Fruit fly (Drosophila melanogaster) whole organism, embryonic: ENCODE results near the gene CG18135.

Experiments used
- CG10565 ChIP-seq: fragments of 200-800 bp; sonication (Bioruptor generic); optimal IDR thresholded peaks from 3 replicates; lab custom pipeline; 2016; ENCODE audit warnings: missing biosample characterization, mild to moderate bottlenecking, missing genetic modification characterization
- CG10654 ChIP-seq: fragments of 200-800 bp; sonication (Bioruptor generic); optimal IDR thresholded peaks from 2 replicates; lab custom pipeline; 2016; ENCODE audit warnings: missing biosample characterization, missing genetic modification characterization
- CG12299 ChIP-seq: fragments of 200-800 bp; sonication (Bioruptor generic); optimal IDR thresholded peaks from 2 replicates; lab custom pipeline; 2018; ENCODE audit warnings: missing biosample characterization, mild to moderate bottlenecking, missing genetic modification characterization
- CG1233 ChIP-seq: fragments of 200-800 bp; sonication (Bioruptor generic); optimal IDR thresholded peaks from 4 replicates; lab custom pipeline; 2018; ENCODE audit warnings: missing biosample characterization, mild to moderate bottlenecking, missing genetic modification characterization
- CG12391 ChIP-seq: fragments of 200-800 bp; sonication (Bioruptor generic); optimal IDR thresholded peaks from 3 replicates; lab custom pipeline; 2018; ENCODE audit warnings: missing biosample characterization, mild to moderate bottlenecking, missing genetic modification characterization, moderate library complexity
- CG13424 ChIP-seq: fragments of 200-800 bp; sonication (Bioruptor generic); optimal IDR thresholded peaks from 2 replicates; lab custom pipeline; 2019; ENCODE audit warnings: missing biosample characterization, mild to moderate bottlenecking, missing genetic modification characterization, moderate library complexity
- CG13624 ChIP-seq: fragments of 200-800 bp; sonication (Bioruptor generic); optimal IDR thresholded peaks from 2 replicates; lab custom pipeline; 2016; ENCODE audit warnings: missing biosample characterization, missing genetic modification characterization
- CG14710 ChIP-seq: fragments of 200-800 bp; sonication (Bioruptor generic); optimal IDR thresholded peaks from 3 replicates; lab custom pipeline; 2019; ENCODE audit warnings: missing biosample characterization, mild to moderate bottlenecking, missing genetic modification characterization, moderate library complexity
- CG15479 ChIP-seq: fragments of 200-800 bp; sonication (Bioruptor generic); optimal IDR thresholded peaks from 3 replicates; lab custom pipeline; 2019; ENCODE audit warnings: missing biosample characterization, mild to moderate bottlenecking, missing genetic modification characterization, moderate library complexity
- CG17385 ChIP-seq: fragments of 200-800 bp; sonication (Bioruptor generic); optimal IDR thresholded peaks from 3 replicates; lab custom pipeline; 2018; ENCODE audit warnings: missing biosample characterization, mild to moderate bottlenecking, missing genetic modification characterization
- CG17829 ChIP-seq: fragments of 200-800 bp; optimal IDR thresholded peaks from 2 replicates; lab custom pipeline; 2019; ENCODE audit warnings: missing biosample characterization, mild to moderate bottlenecking, missing genetic modification characterization, moderate library complexity
- CG18011 ChIP-seq: fragments of 200-800 bp; sonication (Bioruptor generic); optimal IDR thresholded peaks from 2 replicates; lab custom pipeline; 2017; ENCODE audit warnings: missing biosample characterization, missing genetic modification characterization, mild to moderate bottlenecking, moderate library complexity, missing genotype
- CG2116 ChIP-seq: fragments of 200-800 bp; sonication (Bioruptor generic); optimal IDR thresholded peaks from 3 replicates; lab custom pipeline; 2018; ENCODE audit warnings: missing biosample characterization, mild to moderate bottlenecking, missing genetic modification characterization
- CG2889 ChIP-seq: fragments of 200-800 bp; sonication (Bioruptor generic); IDR thresholded peaks from 3 replicates; pipeline ENCODE4 v1.3.6; 2022; ENCODE audit warnings: missing biosample characterization, missing genetic modification characterization
- CG30431 ChIP-seq: fragments of 200-800 bp; sonication (Bioruptor generic); optimal IDR thresholded peaks from 2 replicates; lab custom pipeline; 2017; ENCODE audit warnings: missing biosample characterization, missing genetic modification characterization
- CG3281 ChIP-seq: fragments of 200-800 bp; sonication (Bioruptor generic); optimal IDR thresholded peaks from 3 replicates; lab custom pipeline; 2017; ENCODE audit warnings: missing biosample characterization, mild to moderate bottlenecking, missing genetic modification characterization
- CG6175 ChIP-seq: fragments of 200-800 bp; sonication (Bioruptor generic); IDR thresholded peaks from 3 replicates; pipeline ENCODE4 v1.3.6; 2022; ENCODE audit warnings: missing biosample characterization, missing genetic modification characterization
- CG7745 ChIP-seq: fragments of 200-800 bp; sonication (Bioruptor generic); optimal IDR thresholded peaks from 2 replicates; lab custom pipeline; 2018; ENCODE audit warnings: missing biosample characterization, mild to moderate bottlenecking, missing genetic modification characterization, moderate library complexity
- CG8765 ChIP-seq: fragments of 200-800 bp; sonication (Bioruptor generic); IDR thresholded peaks from 2 replicates; pipeline ENCODE4 v1.3.6; 2022; ENCODE audit warnings: missing biosample characterization, missing genetic modification characterization
- CG8924 ChIP-seq: fragments of 200-800 bp; optimal IDR thresholded peaks from 3 replicates; lab custom pipeline; 2019; ENCODE audit warnings: missing biosample characterization, mild to moderate bottlenecking, missing genetic modification characterization, moderate library complexity
- CG8944 ChIP-seq: fragments of 200-800 bp; sonication (Bioruptor generic); optimal IDR thresholded peaks from 3 replicates; lab custom pipeline; 2016; ENCODE audit warnings: missing biosample characterization, missing genetic modification characterization
- D19A ChIP-seq: fragments of 200-800 bp; optimal IDR thresholded peaks from 3 replicates; lab custom pipeline; 2019; ENCODE audit warnings: missing biosample characterization, mild to moderate bottlenecking, missing genetic modification characterization, moderate library complexity
- Dref ChIP-seq: fragments of 200-800 bp; sonication (Bioruptor generic); IDR thresholded peaks from 2 replicates; pipeline ENCODE4 v1.3.6; 2022; ENCODE audit warnings: missing biosample characterization, missing genetic modification characterization
- HmgZ ChIP-seq: fragments of 200-800 bp; sonication (Bioruptor generic); optimal IDR thresholded peaks from 2 replicates; lab custom pipeline; 2018; ENCODE audit warnings: missing biosample characterization, mild to moderate bottlenecking, missing genetic modification characterization
- Lim3 ChIP-seq: fragments of 200-800 bp; sonication (Bioruptor generic); IDR thresholded peaks from 2 replicates; pipeline ENCODE4 v1.3.6; 2022; ENCODE audit warnings: missing biosample characterization, missing genetic modification characterization
- NK7.1 ChIP-seq: fragments of 200-800 bp; sonication (Bioruptor generic); optimal IDR thresholded peaks from 3 replicates; lab custom pipeline; 2016; ENCODE audit warnings: missing biosample characterization, missing genetic modification characterization
- Sry-δ ChIP-seq: fragments of 200-800 bp; sonication (Bioruptor generic); optimal IDR thresholded peaks from 2 replicates; lab custom pipeline; 2016; ENCODE audit warnings: missing biosample characterization, missing genetic modification characterization
- Ssrp ChIP-seq: fragments of 200-800 bp; sonication (Bioruptor generic); optimal IDR thresholded peaks from 2 replicates; lab custom pipeline; 2018; ENCODE audit warnings: missing biosample characterization, mild to moderate bottlenecking, missing genetic modification characterization, moderate library complexity
- aop ChIP-seq: fragments of 200-800 bp; sonication (Bioruptor generic); IDR thresholded peaks from 2 replicates; pipeline ENCODE4 v1.3.6; 2022; ENCODE audit warnings: missing biosample characterization, missing genetic modification characterization
- dati ChIP-seq: fragments of 200-800 bp; sonication (Bioruptor generic); IDR thresholded peaks from 2 replicates; pipeline ENCODE4 v1.3.6; 2022; ENCODE audit warnings: missing biosample characterization, missing genetic modification characterization
- dimm ChIP-seq: fragments of 200-800 bp; sonication (Bioruptor generic); IDR thresholded peaks from 2 replicates; pipeline ENCODE4 v1.3.6; 2022; ENCODE audit warnings: missing biosample characterization, missing genetic modification characterization
- dmrt99B ChIP-seq: fragments of 200-800 bp; sonication (Bioruptor generic); optimal IDR thresholded peaks from 2 replicates; lab custom pipeline; 2018; ENCODE audit warnings: missing biosample characterization, mild to moderate bottlenecking, missing genetic modification characterization, moderate library complexity
- emc ChIP-seq: fragments of 200-800 bp; sonication (Bioruptor generic); optimal IDR thresholded peaks from 2 replicates; lab custom pipeline; 2016; ENCODE audit warnings: missing biosample characterization, missing genetic modification characterization
- esg ChIP-seq: fragments of 200-800 bp; sonication (Bioruptor generic); conservative IDR thresholded peaks from 2 replicates; pipeline ENCODE4 v1.3.6; 2022; ENCODE audit warnings: missing biosample characterization, missing genetic modification characterization
- eyg ChIP-seq: fragments of 200-800 bp; sonication (Bioruptor generic); optimal IDR thresholded peaks from 3 replicates; lab custom pipeline; 2016; ENCODE audit warnings: missing biosample characterization, missing genetic modification characterization
- fu2 ChIP-seq: fragments of 200-800 bp; sonication (Bioruptor generic); optimal IDR thresholded peaks from 2 replicates; lab custom pipeline; 2016; ENCODE audit warnings: missing biosample characterization, missing genetic modification characterization
- gcm ChIP-seq: fragments of 200-800 bp; sonication (Bioruptor generic); optimal IDR thresholded peaks from 2 replicates; lab custom pipeline; 2019; ENCODE audit warnings: missing biosample characterization, mild to moderate bottlenecking, missing genetic modification characterization, moderate library complexity
- hb ChIP-seq: fragments of 200-800 bp; sonication (Bioruptor generic); IDR thresholded peaks from 3 replicates; pipeline ENCODE4 v1.3.6; 2022; ENCODE audit warnings: missing biosample characterization, missing genetic modification characterization; ENCODE audit not compliant: partially characterized antibody
- her ChIP-seq: fragments of 200-800 bp; sonication (Bioruptor generic); optimal IDR thresholded peaks from 2 replicates; lab custom pipeline; 2016; ENCODE audit warnings: missing biosample characterization, missing genetic modification characterization
- odd ChIP-seq: fragments of 200-800 bp; sonication (Bioruptor generic); optimal IDR thresholded peaks from 2 replicates; lab custom pipeline; 2017; ENCODE audit warnings: missing biosample characterization, mild to moderate bottlenecking, missing genetic modification characterization
- pb ChIP-seq: fragments of 200-800 bp; sonication (Bioruptor generic); optimal IDR thresholded peaks from 3 replicates; lab custom pipeline; 2016; ENCODE audit warnings: missing biosample characterization, missing genetic modification characterization
- prd ChIP-seq, 3 experiments: fragments of >200 bp in 2 of 3; fragments of 200-800 bp in 1 of 3; sonication (Bioruptor generic) in 1 of 3; optimal IDR thresholded peaks in 2 of 3; IDR thresholded peaks in 1 of 3; 2 replicates in 2 of 3; 3 replicates in 1 of 3; pipeline versions ENCODE4 v1.3.6 to Lab custom; 2017 to 2022; ENCODE audit warnings: missing biosample characterization in 1 of 3, missing genetic modification characterization in 1 of 3
- psq ChIP-seq: fragments of 200-800 bp; sonication (Bioruptor generic); optimal IDR thresholded peaks from 2 replicates; lab custom pipeline; 2017; ENCODE audit warnings: missing biosample characterization, missing genetic modification characterization
- repo ChIP-seq: fragments of 200-800 bp; sonication (Bioruptor generic); optimal IDR thresholded peaks from 2 replicates; lab custom pipeline; 2016; ENCODE audit warnings: missing biosample characterization, missing genetic modification characterization
- run ChIP-seq: fragments of 200-800 bp; sonication (Bioruptor generic); optimal IDR thresholded peaks from 3 replicates; lab custom pipeline; 2018; ENCODE audit warnings: missing biosample characterization, mild to moderate bottlenecking, missing genetic modification characterization
- sens ChIP-seq: fragments of 200-800 bp; sonication (Bioruptor generic); peaks from one replicate; lab custom pipeline; 2016; ENCODE audit warnings: missing biosample characterization, missing genetic modification characterization
- shn ChIP-seq: fragments of 200-800 bp; sonication (Bioruptor generic); optimal IDR thresholded peaks from 3 replicates; lab custom pipeline; 2016; ENCODE audit warnings: missing biosample characterization, missing genetic modification characterization
- tna ChIP-seq: fragments of 200-800 bp; sonication (Bioruptor generic); IDR thresholded peaks from 2 replicates; pipeline ENCODE4 v1.3.6; 2022; ENCODE audit warnings: missing biosample characterization, missing genetic modification characterization; ENCODE audit not compliant: partially characterized antibody
- wek ChIP-seq: fragments of 200-800 bp; sonication (Bioruptor generic); optimal IDR thresholded peaks from 3 replicates; lab custom pipeline; 2018; ENCODE audit warnings: missing biosample characterization, mild to moderate bottlenecking, missing genetic modification characterization, moderate library complexity
- zen ChIP-seq: fragments of 200-800 bp; sonication (Bioruptor generic); optimal IDR thresholded peaks from 3 replicates; lab custom pipeline; 2018; ENCODE audit warnings: missing biosample characterization, mild to moderate bottlenecking, missing genetic modification characterization, moderate library complexity

The CG18135 gene

dm6 chr3L:19033154-19033811, 35.2 kb upstream of the CG18135 start (continued):
- TF ChIP-seq CG17829 (peak; percentile 93), CG12391 (tag; lab: Kevin White, UChicago) (peak; percentile 89), eyg (no peak), gcm (GFP tag; lab: Kevin White, UChicago) (peak; percentile 75), aop (GFP tag; lab: Robert Waterston, UW) (no peak), Sry-δ (GFP tag; lab: Kevin White, UChicago) (no peak), CG8924 (tag; lab: Kevin White, UChicago) (peak; percentile 90), pb (GFP tag; lab: Kevin White, UChicago) (no peak), fu2 (GFP tag; lab: Kevin White, UChicago) (no peak), dimm (GFP tag; lab: Robert Waterston, UW) (0 out of 2 replicates have a peak, but pooled peaks have one; percentile 26), CG3281 (GFP tag; lab: Kevin White, UChicago) (no peak), CG14710 (tag; lab: Kevin White, UChicago) (peak; percentile 90), sens (GFP tag; lab: Kevin White, UChicago) (peak; percentile 92), dati (GFP tag; lab: Robert Waterston, UW) (no peak), emc (GFP tag; lab: Kevin White, UChicago) (no peak), CG13624 (GFP tag; lab: Kevin White, UChicago) (no peak), CG18011 (GFP tag; lab: Kevin White, UChicago) (no peak), esg (GFP tag; lab: Robert Waterston, UW) (peak; percentile 55), odd (peak; percentile 38), CG1233 (GFP tag; lab: Kevin White, UChicago) (peak; percentile 70), prd (optimal IDR thresholded peaks at IDR 0.05; lab: Kevin White, UChicago) (no peak), prd (GFP tag; IDR thresholded peaks at IDR 0.05; lab: Robert Waterston, UW) (peak; percentile 91), CG30431 (GFP tag; lab: Kevin White, UChicago) (peak; percentile 66), wek (GFP tag; lab: Kevin White, UChicago) (no peak), HmgZ (tag; lab: Kevin White, UChicago) (peak; percentile 23), repo (no peak), CG12299 (tag; lab: Kevin White, UChicago) (no peak), tna (GFP tag; lab: Robert Waterston, UW) (no peak), dmrt99B (tag; lab: Kevin White, UChicago) (peak; percentile 72), Dref (GFP tag; lab: Robert Waterston, UW) (no peak), CG8944 (GFP tag; lab: Kevin White, UChicago) (no peak), CG2889 (GFP tag; lab: Robert Waterston, UW) (no peak), shn (no peak), CG10654 (GFP tag; lab: Kevin White, UChicago) (peak; percentile 49), D19A (tag; lab: Kevin White, UChicago) (peak; percentile 83), NK7.1 (no peak), CG8765 (GFP tag; lab: Robert Waterston, UW) (peak; percentile 80; the same call in 1 of the 2 replicates), CG15479 (GFP tag; lab: Kevin White, UChicago) (peak; percentile 19), hb (GFP tag; lab: Robert Waterston, UW) (no peak), run (no peak), zen (tag; lab: Kevin White, UChicago) (peak; percentile 90), psq (GFP tag; lab: Kevin White, UChicago) (peak; percentile 10), Lim3 (GFP tag; lab: Robert Waterston, UW) (no peak), CG10565 (GFP tag; lab: Kevin White, UChicago) (no peak), CG6175 (GFP tag; lab: Robert Waterston, UW) (no peak), her (no peak), CG13424 (tag; lab: Kevin White, UChicago) (peak; percentile 76), CG2116 (GFP tag; lab: Kevin White, UChicago) (peak; percentile 28), CG17385 (peak; percentile 61), Ssrp (tag; lab: Kevin White, UChicago) (peak; percentile 81), CG7745 (peak; percentile 43)
